Worm (Caenorhabditis elegans) whole organism, L4 larva: ENCODE measurements around the gene nstp-5.

Experiments used
- D1046.2 ChIP-seq: fragments of 200-800 bp; sonication (Bioruptor generic); IDR thresholded peaks from 2 replicates; pipeline ENCODE4 v1.3.6; 2022; ENCODE audit warnings: missing genetic modification characterization, missing compliant biosample characterization
- F10B5.3 ChIP-seq: sonication (generic microtip); optimal IDR thresholded peaks from 2 replicates; lab custom pipeline; 2016; ENCODE audit warnings: mild to moderate bottlenecking, missing genetic modification characterization, missing compliant biosample characterization
- F26F4.8 ChIP-seq: fragments of 200-800 bp; sonication (Bioruptor generic); conservative IDR thresholded peaks from 2 replicates; pipeline ENCODE4 v1.3.6; 2022; ENCODE audit warnings: missing genetic modification characterization, missing compliant biosample characterization
- F44E2.7 ChIP-seq: fragments of 200-800 bp; sonication (Bioruptor generic); IDR thresholded peaks from 2 replicates; pipeline ENCODE4 v2.1.2; 2022; ENCODE audit warnings: missing genetic modification characterization, missing compliant biosample characterization
- R02D3.7 ChIP-seq: fragments of 150-350 bp; sonication (generic microtip); optimal IDR thresholded peaks from 3 replicates; lab custom pipeline; 2014; ENCODE audit warnings: missing biosample characterization, missing genetic modification characterization
- T26A8.4 ChIP-seq: fragments of 200-800 bp; sonication (Bioruptor generic); IDR thresholded peaks from 2 replicates; pipeline ENCODE4 v1.3.6; 2022; ENCODE audit warnings: missing genetic modification characterization, missing compliant biosample characterization
- Y5F2A.4 ChIP-seq: fragments of 200-800 bp; sonication (Bioruptor generic); optimal IDR thresholded peaks from 2 replicates; lab custom pipeline; 2018; ENCODE audit warnings: mild to moderate bottlenecking, missing genetic modification characterization, missing compliant biosample characterization
- Y75B8A.6 ChIP-seq: fragments of 200-800 bp; sonication (Bioruptor generic); IDR thresholded peaks from 2 replicates; pipeline ENCODE4 v1.3.6; 2022; ENCODE audit warnings: missing genetic modification reagents, missing genetic modification characterization, missing compliant biosample characterization
- ZK337.2 ChIP-seq: fragments of 200-800 bp; sonication (Bioruptor generic); IDR thresholded peaks from 2 replicates; pipeline ENCODE4 v1.3.6; 2022; ENCODE audit warnings: missing genetic modification reagents, missing genetic modification characterization, missing compliant biosample characterization
- ZK546.5 ChIP-seq, 2 experiments: sonication (generic microtip); optimal IDR thresholded peaks; 2 replicates each; lab custom pipeline; 2017; ENCODE audit warnings: missing biosample characterization in 2 of 2, missing genetic modification characterization in 2 of 2
- aha-1 ChIP-seq: fragments of 150-350 bp; peaks from one replicate; lab custom pipeline; 2014; ENCODE audit warnings: missing biosample characterization, missing genetic modification characterization
- aly-2 ChIP-seq: sonication (generic microtip); optimal IDR thresholded peaks from 2 replicates; lab custom pipeline; 2018; ENCODE audit warnings: missing biosample characterization, missing genetic modification characterization
- ama-1 ChIP-seq: fragments of 150-350 bp; optimal IDR thresholded peaks from 2 replicates; lab custom pipeline; 2014; ENCODE audit warnings: inconsistent platforms, mixed read lengths
- arid-1 ChIP-seq: fragments of 200-800 bp; sonication (Bioruptor generic); conservative IDR thresholded peaks from 2 replicates; pipeline ENCODE4 v1.3.6; 2022; ENCODE audit warnings: missing genetic modification reagents, missing genetic modification characterization, missing compliant biosample characterization
- attf-4 ChIP-seq: sonication (generic microtip); optimal IDR thresholded peaks from 3 replicates; lab custom pipeline; 2017; ENCODE audit warnings: missing biosample characterization, missing genetic modification characterization
- ceh-20 ChIP-seq: fragments of 200-800 bp; sonication (Bioruptor generic); IDR thresholded peaks from 2 replicates; pipeline ENCODE4 v1.3.6; 2022; ENCODE audit warnings: missing genetic modification reagents, missing genetic modification characterization, missing compliant biosample characterization
- ceh-28 ChIP-seq: fragments of 150-350 bp; optimal IDR thresholded peaks from 2 replicates; lab custom pipeline; 2014; ENCODE audit warnings: missing biosample characterization, missing genetic modification reagents, missing genetic modification characterization
- ceh-32 ChIP-seq: sonication (generic microtip); optimal IDR thresholded peaks from 2 replicates; lab custom pipeline; 2016; ENCODE audit warnings: mild to moderate bottlenecking, missing genetic modification characterization, missing compliant biosample characterization; ENCODE audit not compliant: poor library complexity
- ceh-62 ChIP-seq: sonication (generic microtip); optimal IDR thresholded peaks from 2 replicates; lab custom pipeline; 2017; ENCODE audit warnings: missing biosample characterization, missing genetic modification characterization
- ceh-82 ChIP-seq: sonication (generic microtip); optimal IDR thresholded peaks from 2 replicates; lab custom pipeline; 2017; ENCODE audit warnings: missing biosample characterization, missing genetic modification characterization
- ctbp-1 ChIP-seq: fragments of 200-800 bp; sonication (Bioruptor generic); IDR thresholded peaks from 2 replicates; pipeline ENCODE4 v1.3.6; 2022; ENCODE audit warnings: missing genetic modification reagents, missing genetic modification characterization, missing compliant biosample characterization
- daf-19 ChIP-seq: fragments of 200-800 bp; sonication (Bioruptor generic); conservative IDR thresholded peaks from 2 replicates; pipeline ENCODE4 v1.3.6; 2022; ENCODE audit warnings: missing genetic modification characterization, missing compliant biosample characterization
- dmd-9 ChIP-seq: fragments of 200-800 bp; sonication (Bioruptor generic); IDR thresholded peaks from 2 replicates; pipeline ENCODE4 v1.3.6; 2022; ENCODE audit warnings: missing genetic modification reagents, missing genetic modification characterization, missing compliant biosample characterization
- duxl-1 ChIP-seq: sonication (generic microtip); optimal IDR thresholded peaks from 2 replicates; lab custom pipeline; 2016; ENCODE audit warnings: mild to moderate bottlenecking, missing genetic modification characterization, moderate library complexity, missing compliant biosample characterization; ENCODE audit not compliant: poor library complexity
- egl-27 ChIP-seq: sonication (generic microtip); optimal IDR thresholded peaks from 3 replicates; lab custom pipeline; 2017; ENCODE audit warnings: missing biosample characterization, missing genetic modification reagents, missing genetic modification characterization
- egl-43 ChIP-seq: fragments of 200-800 bp; sonication (Bioruptor generic); IDR thresholded peaks from 2 replicates; pipeline ENCODE4 v1.3.6; 2022; ENCODE audit warnings: missing genetic modification reagents, missing genetic modification characterization, missing compliant biosample characterization
- hmg-1.1 ChIP-seq: fragments of 200-800 bp; sonication (Bioruptor generic); IDR thresholded peaks from 2 replicates; pipeline ENCODE4 v1.3.6; 2022; ENCODE audit warnings: missing genetic modification reagents, missing genetic modification characterization, missing compliant biosample characterization
- jun-1 ChIP-seq: fragments of 150-350 bp; optimal IDR thresholded peaks from 2 replicates; lab custom pipeline; 2014; ENCODE audit warnings: missing biosample characterization, missing genetic modification reagents, missing genetic modification characterization
- lim-7 ChIP-seq: fragments of 200-800 bp; sonication (Bioruptor generic); IDR thresholded peaks from 2 replicates; pipeline ENCODE4 v1.3.6; 2022; ENCODE audit warnings: missing genetic modification characterization, missing compliant biosample characterization
- lin-13 ChIP-seq: fragments of 150-350 bp; optimal IDR thresholded peaks from 2 replicates; lab custom pipeline; 2014; ENCODE audit warnings: missing biosample characterization, missing genetic modification reagents, missing genetic modification characterization
- lin-29 ChIP-seq: fragments of 200-800 bp; sonication (Bioruptor generic); IDR thresholded peaks from 2 replicates; pipeline ENCODE4 v1.3.6; 2022; ENCODE audit warnings: missing genetic modification reagents, missing genetic modification characterization, missing compliant biosample characterization
- lir-3 ChIP-seq: sonication (generic microtip); optimal IDR thresholded peaks from 2 replicates; lab custom pipeline; 2016; ENCODE audit warnings: mild to moderate bottlenecking, missing genetic modification characterization, missing compliant biosample characterization
- lsy-2 ChIP-seq, 2 experiments: fragments of 150-350 bp in 1 of 2; sonication (generic microtip) in 1 of 2; optimal IDR thresholded peaks; 2 replicates each; lab custom pipeline; 2014 to 2017; ENCODE audit warnings: missing biosample characterization in 2 of 2, missing genetic modification characterization in 2 of 2
- mxl-2 ChIP-seq: fragments of 200-800 bp; sonication (Bioruptor generic); conservative IDR thresholded peaks from 2 replicates; pipeline ENCODE4 v1.3.6; 2022; ENCODE audit warnings: missing genetic modification reagents, missing genetic modification characterization, missing compliant biosample characterization
- mxl-3 ChIP-seq: fragments of 200-800 bp; sonication (Bioruptor generic); optimal IDR thresholded peaks from 2 replicates; lab custom pipeline; 2018; ENCODE audit warnings: mild to moderate bottlenecking, missing genetic modification characterization, missing compliant biosample characterization
- nhr-237 ChIP-seq: sonication (generic microtip); optimal IDR thresholded peaks from 2 replicates; lab custom pipeline; 2017; ENCODE audit warnings: missing biosample characterization, missing genetic modification characterization
- nhr-25 ChIP-seq: sonication (generic microtip); optimal IDR thresholded peaks from 2 replicates; lab custom pipeline; 2017; ENCODE audit warnings: missing genetic modification characterization, mild to moderate bottlenecking, missing compliant biosample characterization, antibody characterized with exemption, moderate library complexity, borderline replicate concordance; ENCODE audit not compliant: insufficient read depth
- nhr-77 ChIP-seq: fragments of 150-350 bp; optimal IDR thresholded peaks from 2 replicates; lab custom pipeline; 2014; ENCODE audit warnings: missing biosample characterization, missing genetic modification characterization
- pha-4 ChIP-seq, 2 experiments: fragments of 150-350 bp in 1 of 2; fragments of 200-800 bp in 1 of 2; sonication (Bioruptor generic) in 1 of 2; IDR thresholded peaks in 1 of 2; optimal IDR thresholded peaks in 1 of 2; 2 replicates each; pipeline versions ENCODE4 v1.3.6 to Lab custom; 2014 to 2022; ENCODE audit warnings: missing genetic modification characterization in 2 of 2, missing genetic modification reagents in 2 of 2, missing biosample characterization in 1 of 2, missing compliant biosample characterization in 1 of 2
- rbr-2 ChIP-seq: sonication (generic microtip); optimal IDR thresholded peaks from 2 replicates; lab custom pipeline; 2016; ENCODE audit warnings: missing genotype, missing genetic modification characterization, missing compliant biosample characterization
- sdz-12 ChIP-seq: fragments of 200-800 bp; sonication (Bioruptor generic); optimal IDR thresholded peaks from 2 replicates; lab custom pipeline; 2018; ENCODE audit warnings: mild to moderate bottlenecking, missing genetic modification characterization, missing compliant biosample characterization
- skn-1 ChIP-seq: fragments of 150-350 bp; optimal IDR thresholded peaks from 2 replicates; lab custom pipeline; 2014; ENCODE audit warnings: missing biosample characterization, missing genetic modification characterization
- spr-1 ChIP-seq: sonication (generic microtip); optimal IDR thresholded peaks from 2 replicates; lab custom pipeline; 2016; ENCODE audit warnings: mild to moderate bottlenecking, missing genetic modification characterization, missing compliant biosample characterization
- tra-1 ChIP-seq: fragments of 200-800 bp; sonication (Bioruptor generic); IDR thresholded peaks from 2 replicates; pipeline ENCODE4 v1.3.6; 2022; ENCODE audit warnings: missing genetic modification reagents, missing genetic modification characterization, missing compliant biosample characterization
- unc-130 ChIP-seq: sonication (generic microtip); optimal IDR thresholded peaks from 2 replicates; lab custom pipeline; 2016; ENCODE audit warnings: missing genetic modification reagents, missing genetic modification characterization, missing compliant biosample characterization
- unc-39 ChIP-seq: sonication (generic microtip); optimal IDR thresholded peaks from 2 replicates; lab custom pipeline; 2017; ENCODE audit warnings: missing biosample characterization, missing genetic modification characterization
- unc-62 ChIP-seq, 3 experiments: fragments of 150-350 bp in 1 of 3; sonication (generic microtip); optimal IDR thresholded peaks in 2 of 3; peaks in 1 of 3; 1 replicate in 1 of 3; 2 replicates in 2 of 3; lab custom pipeline; 2014 to 2017; ENCODE audit warnings: missing biosample characterization in 3 of 3, missing genetic modification characterization in 3 of 3, missing genetic modification reagents in 3 of 3, missing genotype in 1 of 3
- zip-11 ChIP-seq: fragments of 200-800 bp; sonication (Bioruptor generic); IDR thresholded peaks from 2 replicates; pipeline ENCODE4 v1.3.6; 2022; ENCODE audit warnings: missing genetic modification characterization, missing compliant biosample characterization
- zip-2 ChIP-seq: fragments of 150-350 bp; optimal IDR thresholded peaks from 2 replicates; lab custom pipeline; 2014; ENCODE audit warnings: missing biosample characterization, missing genetic modification characterization
- ztf-7 ChIP-seq: fragments of 150-350 bp; optimal IDR thresholded peaks from 2 replicates; lab custom pipeline; 2014; ENCODE audit warnings: missing biosample characterization, missing genetic modification characterization

nstp-5 gene

DNA sequence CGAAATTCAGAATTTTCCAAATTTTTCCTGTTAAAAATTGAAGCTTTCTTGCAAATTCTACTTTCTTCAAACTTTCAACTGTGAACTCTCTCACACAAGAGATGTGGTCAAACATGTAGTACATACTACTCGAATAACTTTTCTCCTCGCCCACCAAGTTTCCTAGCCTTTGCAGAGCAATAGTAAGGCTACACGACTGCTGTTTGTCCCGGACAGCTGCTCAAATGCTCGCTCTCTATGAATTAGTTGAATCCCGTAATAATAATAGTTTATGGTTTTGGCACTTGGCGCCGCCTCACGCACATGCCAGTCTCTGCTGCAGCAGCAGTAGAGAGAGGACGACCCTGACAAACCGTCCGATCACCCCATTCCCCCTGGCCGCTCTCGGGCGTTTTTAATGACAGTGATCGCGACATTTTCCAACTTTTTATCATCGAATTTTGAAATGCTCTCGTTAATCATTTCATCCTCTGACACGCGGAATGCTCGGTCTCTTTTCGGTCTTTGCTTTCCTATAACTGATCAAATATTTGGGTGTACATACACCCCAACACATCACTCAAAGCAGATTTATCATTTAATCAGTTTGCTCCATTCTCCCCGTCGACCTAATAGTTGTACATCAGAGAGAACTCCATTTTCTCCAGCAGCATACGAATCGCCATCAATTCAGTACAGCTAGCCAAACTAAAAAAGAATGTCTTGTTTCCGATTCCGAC lies 21.5 kb upstream of the nstp-5 start (continued):
- no peak for TF ChIP-seq D1046.2 (GFP tag; lab: Robert Waterston, UW)
- no peak; the same call in 1 of the 2 replicates for TF ChIP-seq Y75B8A.6
- no peak for TF ChIP-seq lir-3 (tag; lab: Kevin White, UChicago)
- no peak for TF ChIP-seq skn-1
- no peak for TF ChIP-seq ZK337.2
- no peak for TF ChIP-seq F26F4.8 (GFP tag; lab: Robert Waterston, UW)
- no peak for TF ChIP-seq nhr-237
- no peak for TF ChIP-seq dmd-9 (GFP tag; lab: Robert Waterston, UW)
- TF ChIP-seq zip-11 = no peak
- peak; percentile 42; the same call in 1 of the 2 replicates for TF ChIP-seq pha-4 (GFP tag; IDR thresholded peaks at IDR 0.05; lab: Robert Waterston, UW)
- TF ChIP-seq pha-4 (tag; optimal IDR thresholded peaks at IDR 0.05; lab: Kevin White, UChicago) = no peak
- no peak for TF ChIP-seq Y5F2A.4 (GFP tag; lab: Kevin White, UChicago)
- TF ChIP-seq mxl-2 (GFP tag; lab: Robert Waterston, UW) = no peak
- TF ChIP-seq egl-27 (tag; lab: Kevin White, UChicago) = no peak
- TF ChIP-seq ctbp-1 (GFP tag; lab: Robert Waterston, UW) = no peak
- no peak for TF ChIP-seq T26A8.4
- no peak for TF ChIP-seq rbr-2
- peak; percentile 56 for TF ChIP-seq aha-1 (tag; lab: Kevin White, UChicago)
- TF ChIP-seq unc-39 = no peak
- no peak for TF ChIP-seq F10B5.3 (tag; lab: Kevin White, UChicago)
- TF ChIP-seq ama-1 (lab: Kevin White, UChicago) = no peak
- peak; percentile 87; the same call in 1 of the 2 replicates for TF ChIP-seq tra-1
- TF ChIP-seq ceh-32 (tag; lab: Kevin White, UChicago) = no peak
- TF ChIP-seq aly-2 (tag; lab: Kevin White, UChicago) = no peak
- TF ChIP-seq lin-13 = no peak
- no peak for TF ChIP-seq nhr-25
- peak; percentile 34; the same call in 1 of the 2 replicates for TF ChIP-seq ceh-20 (GFP tag; lab: Robert Waterston, UW)
- no peak for TF ChIP-seq zip-2 (tag; lab: Kevin White, UChicago)
- no peak for TF ChIP-seq lim-7 (GFP tag; lab: Robert Waterston, UW)
- no peak for TF ChIP-seq egl-43 (GFP tag; lab: Robert Waterston, UW)
- no peak for TF ChIP-seq nhr-77 (tag; lab: Kevin White, UChicago)
- TF ChIP-seq lsy-2 (tag; optimal IDR thresholded peaks at IDR 0.05; lab: Kevin White, UChicago) = no peak
- TF ChIP-seq ceh-28 (tag; lab: Kevin White, UChicago) = no peak
- no peak for TF ChIP-seq unc-130 (GFP tag; lab: Kevin White, UChicago)
- no peak for TF ChIP-seq arid-1
- TF ChIP-seq attf-4 (tag; lab: Kevin White, UChicago) = no peak
- no peak for TF ChIP-seq sdz-12
- TF ChIP-seq lin-29 (GFP tag; lab: Robert Waterston, UW) = no peak
- TF ChIP-seq daf-19 (GFP tag; lab: Robert Waterston, UW) = no peak
- TF ChIP-seq jun-1 (tag; lab: Kevin White, UChicago) = no peak
- no peak for TF ChIP-seq ZK546.5 (tag; optimal IDR thresholded peaks at IDR 0.05; lab: Kevin White, UChicago)
- no peak for TF ChIP-seq duxl-1 (tag; lab: Kevin White, UChicago)
- no peak for TF ChIP-seq R02D3.7 (tag; lab: Kevin White, UChicago)
- TF ChIP-seq ztf-7 = no peak
- no peak for TF ChIP-seq hmg-1.1 (GFP tag; lab: Robert Waterston, UW)
- TF ChIP-seq mxl-3 (GFP tag; lab: Kevin White, UChicago) = peak; percentile 60
- TF ChIP-seq F44E2.7 (GFP tag; lab: Robert Waterston, UW) = no peak
- no peak for TF ChIP-seq ceh-82 (tag; lab: Kevin White, UChicago)
- TF ChIP-seq ceh-62 (tag; lab: Kevin White, UChicago) = no peak
- no peak for TF ChIP-seq spr-1 (tag; lab: Kevin White, UChicago)
- peak in 1 of 2 experiments; percentile 8 for TF ChIP-seq unc-62 (GFP tag; optimal IDR thresholded peaks at IDR 0.05 in 1 of 2; lab: Kevin White, UChicago)
- no peak for TF ChIP-seq unc-62 (tag; optimal IDR thresholded peaks at IDR 0.05; lab: Kevin White, UChicago)
